Worm (Caenorhabditis elegans) whole organism, L3 larva: Measurements from ENCODE around the gene srv-17.

Source experiments
- R02D3.7 ChIP-seq: fragments of 150-350 bp; optimal IDR thresholded peaks from 2 replicates; lab custom pipeline; 2014; ENCODE audit warnings: missing biosample characterization, missing genetic modification characterization
- ama-1 ChIP-seq: fragments of 150-350 bp; optimal IDR thresholded peaks from 2 replicates; lab custom pipeline; 2018
- ceh-9 ChIP-seq: sonication (generic microtip); optimal IDR thresholded peaks from 2 replicates; lab custom pipeline; 2018; ENCODE audit warnings: missing biosample characterization, missing genetic modification characterization
- fos-1 ChIP-seq: fragments of 150-350 bp; optimal IDR thresholded peaks from 2 replicates; lab custom pipeline; 2014; ENCODE audit warnings: missing biosample characterization, missing genetic modification characterization
- nhr-25 ChIP-seq: sonication (generic microtip); optimal IDR thresholded peaks from 2 replicates; lab custom pipeline; 2017; ENCODE audit warnings: missing biosample characterization, missing genetic modification characterization
- snpc-4 ChIP-seq: fragments of 150-350 bp; optimal IDR thresholded peaks from 2 replicates; lab custom pipeline; 2014; ENCODE audit warnings: missing biosample characterization, missing genetic modification characterization
- tbx-2 ChIP-seq: sonication (generic microtip); optimal IDR thresholded peaks from 2 replicates; lab custom pipeline; 2016; ENCODE audit warnings: mild to moderate bottlenecking, missing genetic modification characterization, missing compliant biosample characterization

DNA sequence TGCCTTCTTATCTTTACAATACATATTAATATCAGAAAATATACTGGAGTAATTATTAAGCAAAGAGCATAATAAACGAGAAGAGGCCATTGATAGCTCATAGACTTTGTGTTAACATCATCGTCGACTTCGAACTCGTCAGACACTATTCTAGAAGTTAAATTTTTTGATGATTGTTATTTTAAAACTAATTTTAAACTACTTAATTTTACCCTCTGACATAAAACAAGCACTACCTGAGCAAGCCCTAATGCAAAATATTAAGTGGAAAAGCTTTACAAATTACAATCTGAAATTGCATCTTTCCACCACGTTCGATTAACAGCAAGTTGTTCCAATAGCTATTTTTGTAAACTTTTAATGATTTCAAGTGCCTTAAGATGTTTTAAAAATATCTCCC is at the start of gene srv-17:
- TF ChIP-seq ama-1 (lab: Kevin White, UChicago) (no peak), ceh-9 (tag; lab: Kevin White, UChicago) (no peak), snpc-4 (no peak), nhr-25 (tag; lab: Kevin White, UChicago) (no peak), tbx-2 (tag; lab: Kevin White, UChicago) (no peak), fos-1 (tag; lab: Kevin White, UChicago) (no peak), R02D3.7 (tag; lab: Kevin White, UChicago) (no peak)
